Worm (Caenorhabditis elegans): ENCODE data around the gene Y73B6A.3.

Y73B6A.3 gene

ce11 chrIV:6756374-6756773 is 16.3 kb upstream of the Y73B6A.3 start (continued):
- TF ChIP-seq lin-1 (GFP tag; IDR thresholded peaks at IDR 0.05) (peak; percentile 59; the same call in 1 of the 2 replicates), hif-1 (tag; optimal IDR thresholded peaks at IDR 0.05) (peak; percentile 20 to 84), cey-2 (tag; optimal IDR thresholded peaks at IDR 0.05; ENCODE audit: borderline replicate concordance, insufficient read depth) (no peak), php-3 (GFP tag; IDR thresholded peaks at IDR 0.05) (peak; percentile 45), lin-38 (GFP tag; IDR thresholded peaks at IDR 0.05) (peak; percentile 87), pqm-1 (tag; optimal IDR thresholded peaks at IDR 0.05) (peak; percentile 61), ZK337.2 (GFP tag; IDR thresholded peaks at IDR 0.05) (0 out of 2 replicates have a peak, but pooled peaks have one; percentile 39), mdt-29 (GFP tag; IDR thresholded peaks at IDR 0.05) (0 out of 2 replicates have a peak, but pooled peaks have one; percentile 36), tag-97 (GFP tag; IDR thresholded peaks at IDR 0.05) (no peak), skn-1 (tag; optimal IDR thresholded peaks at IDR 0.05) (no peak), mdl-1 (tag; optimal IDR thresholded peaks at IDR 0.05) (peak; percentile 55 to 62), vab-7 (GFP tag; IDR thresholded peaks at IDR 0.05) (peak; percentile 51; the same call in 1 of the 2 replicates), ceh-20 (GFP tag; IDR thresholded peaks at IDR 0.05) (peak; percentile 42; the same call in 1 of the 2 replicates), nhr-41 (GFP tag; IDR thresholded peaks at IDR 0.05) (no peak), mep-1 (tag; optimal IDR thresholded peaks at IDR 0.05) (peak; percentile 92), lin-29 (GFP tag; IDR thresholded peaks at IDR 0.05) (no peak), attf-4 (tag; optimal IDR thresholded peaks at IDR 0.05) (peak; percentile 3), lim-7 (GFP tag; IDR thresholded peaks at IDR 0.05) (no peak), nhr-42 (GFP tag; IDR thresholded peaks at IDR 0.05) (peak; percentile 57; the same call in 1 of the 2 replicates), ama-1 (optimal IDR thresholded peaks at IDR 0.05) (peak; percentile 59), aly-2 (tag; optimal IDR thresholded peaks at IDR 0.05) (no peak), zfp-2 (tag; optimal IDR thresholded peaks at IDR 0.05) (peak; percentile 48), unc-62 (GFP tag; optimal IDR thresholded peaks at IDR 0.05 in 1 of 2) (peak in 1 of 2 experiments; percentile 86), unc-62 (tag; optimal IDR thresholded peaks at IDR 0.05) (no peak), snpc-1.2 (GFP tag; IDR thresholded peaks at IDR 0.05) (peak; percentile 95), dmd-8 (GFP tag; IDR thresholded peaks at IDR 0.05) (no peak), lir-3 (tag; optimal IDR thresholded peaks at IDR 0.05) (no peak), ztf-11 (tag; optimal IDR thresholded peaks at IDR 0.05) (no peak), nhr-77 (tag; optimal IDR thresholded peaks at IDR 0.05) (peak; percentile 68), zfp-3 (GFP tag; conservative IDR thresholded peaks at IDR 0.05) (peak; percentile 54; the same call in 1 of the 2 replicates), jun-1 (tag; optimal IDR thresholded peaks at IDR 0.05) (peak; percentile 57), fos-1 (tag; optimal IDR thresholded peaks at IDR 0.05) (no peak), ceh-82 (tag; optimal IDR thresholded peaks at IDR 0.05) (no peak), duxl-1 (tag; optimal IDR thresholded peaks at IDR 0.05; ENCODE audit: poor library complexity) (peak; percentile 61), gei-8 (GFP tag; optimal IDR thresholded peaks at IDR 0.05) (no peak)

ce11 chrIV:6751213-6751612 is 11.1 kb upstream of the Y73B6A.3 start:
- TF ChIP-seq pqm-1 (tag; optimal IDR thresholded peaks at IDR 0.05) (no peak), R02D3.7 (tag; optimal IDR thresholded peaks at IDR 0.05) (no peak), daf-16 (GFP tag; optimal IDR thresholded peaks at IDR 0.05) (peak in 1 of 2 experiments; percentile 98), daf-16 (tag; optimal IDR thresholded peaks at IDR 0.05) (no peak), hlh-30 (tag; optimal IDR thresholded peaks at IDR 0.05; ENCODE audit: insufficient read depth) (peak; percentile 61), aha-1 (tag) (peak; percentile 68), ceh-28 (tag; optimal IDR thresholded peaks at IDR 0.05) (no peak), ztf-7 (tag; optimal IDR thresholded peaks at IDR 0.05) (no peak), ceh-20 (GFP tag; IDR thresholded peaks at IDR 0.05) (peak; percentile 60; the same call in 1 of the 2 replicates), mep-1 (tag; optimal IDR thresholded peaks at IDR 0.05) (no peak), nhr-11 (tag; optimal IDR thresholded peaks at IDR 0.05) (peak; percentile 69), hlh-11 (tag; optimal IDR thresholded peaks at IDR 0.05) (peak; percentile 55), T26A8.4 (GFP tag; IDR thresholded peaks at IDR 0.05) (0 out of 2 replicates have a peak, but pooled peaks have one; percentile 44), pha-4 (GFP tag; IDR thresholded peaks at IDR 0.05) (no peak), pha-4 (tag; optimal IDR thresholded peaks at IDR 0.05) (no peak), rbr-2 (tag; optimal IDR thresholded peaks at IDR 0.05) (no peak), ceh-32 (tag; optimal IDR thresholded peaks at IDR 0.05; ENCODE audit: poor library complexity) (no peak), mdt-29 (GFP tag; IDR thresholded peaks at IDR 0.05) (peak; percentile 52), lin-1 (GFP tag; IDR thresholded peaks at IDR 0.05) (no peak), mxl-2 (GFP tag; conservative IDR thresholded peaks at IDR 0.05) (0 out of 2 replicates have a peak, but pooled peaks have one; percentile 18), lsy-2 (tag; optimal IDR thresholded peaks at IDR 0.05) (peak; percentile 24 to 25), aly-2 (tag; optimal IDR thresholded peaks at IDR 0.05) (no peak), Y105C5A.15 (GFP tag; IDR thresholded peaks at IDR 0.05) (no peak)

All from whole organism, L4 larva.